Fruit fly (Drosophila melanogaster) whole organism, prepupa: ENCODE results near the gene NitFhit.

Source experiments
- CG10631 ChIP-seq: fragments of 200-800 bp; sonication (Bioruptor generic); optimal IDR thresholded peaks from 2 replicates; lab custom pipeline; 2016; ENCODE audit warnings: missing biosample characterization, missing genetic modification characterization
- CG10669 ChIP-seq: fragments of 200-800 bp; sonication (Bioruptor generic); optimal IDR thresholded peaks from 3 replicates; lab custom pipeline; 2018; ENCODE audit warnings: missing biosample characterization, mild to moderate bottlenecking, missing genetic modification characterization, moderate library complexity
- CG11294 ChIP-seq: fragments of 200-800 bp; sonication (Bioruptor generic); IDR thresholded peaks from 2 replicates; pipeline ENCODE4 v1.3.6; 2022; ENCODE audit warnings: missing biosample characterization, missing genetic modification characterization
- CG11762 ChIP-seq: fragments of 200-800 bp; sonication (Bioruptor generic); optimal IDR thresholded peaks from 3 replicates; lab custom pipeline; 2016; ENCODE audit warnings: missing biosample characterization, missing genetic modification characterization; ENCODE audit not compliant: insufficient read depth
- CG11902 ChIP-seq: fragments of 200-800 bp; sonication (Bioruptor generic); optimal IDR thresholded peaks from 3 replicates; lab custom pipeline; 2016; ENCODE audit warnings: missing biosample characterization, missing genetic modification characterization
- CG15336 ChIP-seq: fragments of 200-800 bp; sonication (Bioruptor generic); IDR thresholded peaks from 2 replicates; pipeline ENCODE4 v1.3.6; 2022; ENCODE audit warnings: missing biosample characterization, missing genetic modification characterization
- CG1621 ChIP-seq: fragments of 200-800 bp; sonication (Bioruptor generic); optimal IDR thresholded peaks from 3 replicates; lab custom pipeline; 2018; ENCODE audit warnings: missing biosample characterization, mild to moderate bottlenecking, missing genetic modification characterization
- CG3032 ChIP-seq: fragments of 200-800 bp; optimal IDR thresholded peaks from 2 replicates; lab custom pipeline; 2019; ENCODE audit warnings: missing biosample characterization, mild to moderate bottlenecking, missing genetic modification characterization, moderate library complexity
- CG32006 ChIP-seq: fragments of 200-800 bp; sonication (Bioruptor generic); optimal IDR thresholded peaks from 3 replicates; lab custom pipeline; 2017; ENCODE audit warnings: missing biosample characterization, mild to moderate bottlenecking, missing genetic modification characterization
- CG3919 ChIP-seq: fragments of 200-800 bp; sonication (Bioruptor generic); optimal IDR thresholded peaks from 3 replicates; lab custom pipeline; 2016; ENCODE audit warnings: missing biosample characterization, missing genetic modification characterization
- CG4318 ChIP-seq: fragments of 200-800 bp; sonication (Bioruptor generic); optimal IDR thresholded peaks from 3 replicates; lab custom pipeline; 2017; ENCODE audit warnings: missing biosample characterization, mild to moderate bottlenecking, missing genetic modification characterization
- CG6163 ChIP-seq: fragments of 200-800 bp; sonication (Bioruptor generic); IDR thresholded peaks from 3 replicates; pipeline ENCODE4 v1.3.6; 2022; ENCODE audit warnings: missing biosample characterization, missing genetic modification characterization
- CG6276 ChIP-seq: fragments of 200-800 bp; sonication (Bioruptor generic); optimal IDR thresholded peaks from 2 replicates; lab custom pipeline; 2017; ENCODE audit warnings: missing biosample characterization, mild to moderate bottlenecking, missing genetic modification characterization
- CG6808 ChIP-seq: fragments of 200-800 bp; sonication (Bioruptor generic); optimal IDR thresholded peaks from 3 replicates; lab custom pipeline; 2017; ENCODE audit warnings: missing biosample characterization, missing genetic modification characterization, mild to moderate bottlenecking, moderate library complexity, missing genetic modification reagents
- CG6854 ChIP-seq: fragments of 200-800 bp; sonication (Bioruptor generic); optimal IDR thresholded peaks from 2 replicates; lab custom pipeline; 2017; ENCODE audit warnings: missing biosample characterization, mild to moderate bottlenecking, missing genetic modification characterization
- CG8119 ChIP-seq: fragments of 200-800 bp; sonication (Bioruptor generic); IDR thresholded peaks from 3 replicates; pipeline ENCODE4 v1.3.6; 2022; ENCODE audit warnings: missing biosample characterization, missing genetic modification characterization
- CG8319 ChIP-seq: fragments of 200-800 bp; sonication (Bioruptor generic); optimal IDR thresholded peaks from 3 replicates; lab custom pipeline; 2016; ENCODE audit warnings: missing biosample characterization, missing genetic modification characterization
- CG8632 ChIP-seq: fragments of 200-800 bp; sonication (Bioruptor generic); optimal IDR thresholded peaks from 3 replicates; lab custom pipeline; 2016; ENCODE audit warnings: missing biosample characterization, missing genetic modification characterization
- CG9139 ChIP-seq: fragments of 200-800 bp; sonication (Bioruptor generic); optimal IDR thresholded peaks from 3 replicates; lab custom pipeline; 2017; ENCODE audit warnings: missing biosample characterization, mild to moderate bottlenecking, missing genetic modification characterization
- Eip75B ChIP-seq: fragments of 200-800 bp; sonication (Bioruptor generic); optimal IDR thresholded peaks from 3 replicates; lab custom pipeline; 2016; ENCODE audit warnings: missing biosample characterization, missing genetic modification characterization
- Eip78C ChIP-seq: fragments of 200-800 bp; sonication (Bioruptor generic); peaks from one replicate; lab custom pipeline; 2016; ENCODE audit warnings: missing biosample characterization, missing genetic modification characterization
- Eip93F ChIP-seq: fragments of 200-800 bp; sonication (Bioruptor generic); optimal IDR thresholded peaks from 2 replicates; lab custom pipeline; 2016; ENCODE audit warnings: missing biosample characterization, mild to moderate bottlenecking, missing genetic modification characterization
- Ets21C ChIP-seq: fragments of 200-800 bp; sonication (Bioruptor generic); optimal IDR thresholded peaks from 3 replicates; lab custom pipeline; 2016; ENCODE audit warnings: missing biosample characterization, missing genetic modification characterization
- Gug ChIP-seq: fragments of 200-800 bp; sonication (Bioruptor generic); IDR thresholded peaks from 2 replicates; pipeline ENCODE4 v1.3.6; 2022; ENCODE audit warnings: missing biosample characterization, missing genetic modification characterization
- Hr38 ChIP-seq: sonication (Bioruptor generic); optimal IDR thresholded peaks from 2 replicates; lab custom pipeline; 2016; ENCODE audit warnings: missing biosample characterization, missing genetic modification characterization
- Hr4 ChIP-seq: fragments of 200-800 bp; sonication (Bioruptor generic); optimal IDR thresholded peaks from 3 replicates; lab custom pipeline; 2016; ENCODE audit warnings: missing biosample characterization, missing genetic modification characterization
- Met ChIP-seq: fragments of 200-800 bp; sonication (Bioruptor generic); optimal IDR thresholded peaks from 3 replicates; lab custom pipeline; 2016; ENCODE audit warnings: missing biosample characterization, missing genetic modification characterization
- OdsH ChIP-seq: fragments of 200-800 bp; sonication (Bioruptor generic); optimal IDR thresholded peaks from 3 replicates; lab custom pipeline; 2016; ENCODE audit warnings: missing biosample characterization, missing genetic modification characterization
- Smox ChIP-seq: fragments of 200-800 bp; sonication (Bioruptor generic); optimal IDR thresholded peaks from 3 replicates; lab custom pipeline; 2016; ENCODE audit warnings: missing biosample characterization, missing genetic modification characterization
- Sox102F ChIP-seq: fragments of 200-800 bp; sonication (Bioruptor generic); optimal IDR thresholded peaks from 2 replicates; lab custom pipeline; 2016; ENCODE audit warnings: missing biosample characterization, mild to moderate bottlenecking, missing genetic modification characterization
- Sox15 ChIP-seq: fragments of 200-800 bp; sonication (Bioruptor generic); optimal IDR thresholded peaks from 3 replicates; lab custom pipeline; 2016; ENCODE audit warnings: missing biosample characterization, missing genetic modification characterization
- achi ChIP-seq: fragments of 200-800 bp; sonication (Bioruptor generic); optimal IDR thresholded peaks from 3 replicates; lab custom pipeline; 2016; ENCODE audit warnings: missing biosample characterization, missing genetic modification characterization
- acj6 ChIP-seq: fragments of 200-800 bp; sonication (Bioruptor generic); optimal IDR thresholded peaks from 3 replicates; lab custom pipeline; 2016; ENCODE audit warnings: missing biosample characterization, missing genetic modification characterization
- cyc ChIP-seq: fragments of 200-800 bp; sonication (Bioruptor generic); optimal IDR thresholded peaks from 3 replicates; lab custom pipeline; 2016; ENCODE audit warnings: missing biosample characterization, missing genetic modification characterization
- dac ChIP-seq: fragments of 200-800 bp; sonication (Bioruptor generic); optimal IDR thresholded peaks from 2 replicates; lab custom pipeline; 2017; ENCODE audit warnings: missing biosample characterization, mild to moderate bottlenecking, missing genetic modification characterization
- dsx ChIP-seq: fragments of 200-800 bp; optimal IDR thresholded peaks from 3 replicates; lab custom pipeline; 2019; ENCODE audit warnings: missing biosample characterization, mild to moderate bottlenecking, missing genetic modification characterization, moderate library complexity; ENCODE audit not compliant: poor library complexity, severe bottlenecking
- eg ChIP-seq: fragments of 200-800 bp; sonication (Bioruptor generic); IDR thresholded peaks from 3 replicates; pipeline ENCODE4 v1.3.6; 2022; ENCODE audit warnings: missing biosample characterization, missing genetic modification characterization
- fd85E ChIP-seq: fragments of 200-800 bp; sonication (Bioruptor generic); optimal IDR thresholded peaks from 3 replicates; lab custom pipeline; 2016; ENCODE audit warnings: missing biosample characterization, missing genetic modification characterization
- fkh ChIP-seq: fragments of 200-800 bp; sonication (Bioruptor generic); optimal IDR thresholded peaks from 3 replicates; lab custom pipeline; 2017; ENCODE audit warnings: missing biosample characterization, mild to moderate bottlenecking, missing genetic modification characterization, moderate library complexity
- salr ChIP-seq, 2 experiments: fragments of 200-800 bp; sonication (Bioruptor generic); optimal IDR thresholded peaks; 3 replicates each; lab custom pipeline; 2016 to 2018; ENCODE audit warnings: missing biosample characterization in 2 of 2, missing genetic modification characterization in 2 of 2, mild to moderate bottlenecking in 1 of 2
- ss ChIP-seq, 2 experiments: fragments of 200-800 bp; sonication (Bioruptor generic); optimal IDR thresholded peaks; 2 replicates in 1 of 2; 3 replicates in 1 of 2; lab custom pipeline; 2017 to 2018; ENCODE audit warnings: mild to moderate bottlenecking in 2 of 2, missing biosample characterization in 2 of 2, missing genetic modification characterization in 2 of 2, moderate library complexity in 1 of 2
- svp ChIP-seq: fragments of 200-800 bp; sonication (Bioruptor generic); peaks from one replicate; lab custom pipeline; 2016; ENCODE audit warnings: missing biosample characterization, missing genetic modification characterization
- topi ChIP-seq: fragments of 200-800 bp; sonication (Bioruptor generic); optimal IDR thresholded peaks from 3 replicates; lab custom pipeline; 2016; ENCODE audit warnings: missing biosample characterization, missing genetic modification characterization
- vri ChIP-seq: fragments of 200-800 bp; sonication (Bioruptor generic); optimal IDR thresholded peaks from 3 replicates; lab custom pipeline; 2016; ENCODE audit warnings: missing biosample characterization, mild to moderate bottlenecking, missing genetic modification characterization

NitFhit gene

DNA sequence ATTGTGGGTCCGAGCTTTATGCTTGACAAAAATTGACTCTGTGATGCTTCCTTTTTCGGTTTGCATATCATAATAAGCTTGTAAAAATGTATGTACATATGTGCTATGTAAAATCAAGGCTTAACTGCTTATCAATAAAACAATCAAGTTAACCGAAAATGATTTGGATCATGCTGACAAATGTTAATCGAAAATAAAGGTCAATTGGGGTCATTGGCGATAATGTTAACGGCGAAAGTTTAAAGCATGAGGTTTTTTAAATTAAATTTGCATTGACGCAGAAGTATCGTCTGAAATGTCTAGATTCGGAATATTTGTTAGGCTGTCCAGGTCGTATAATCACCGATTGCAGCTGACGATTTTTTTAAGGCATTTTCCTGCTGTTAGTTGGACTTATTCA, 12.8 kb downstream of the NitFhit start, which contains the start of gene Kaz1-ORFB:
Gene Kaz1-ORFB (plus strand): TSS at position 301 of the 400 bp plus-strand sequence.
- TF ChIP-seq fd85E (GFP tag; lab: Kevin White, UChicago) (no peak), dsx (GFP tag; lab: Kevin White, UChicago) (no peak), ss (GFP tag; optimal IDR thresholded peaks at IDR 0.05; lab: Kevin White, UChicago) (no peak), Eip93F (GFP tag; lab: Kevin White, UChicago) (no peak), Eip78C (no peak), Met (no peak)

DNA sequence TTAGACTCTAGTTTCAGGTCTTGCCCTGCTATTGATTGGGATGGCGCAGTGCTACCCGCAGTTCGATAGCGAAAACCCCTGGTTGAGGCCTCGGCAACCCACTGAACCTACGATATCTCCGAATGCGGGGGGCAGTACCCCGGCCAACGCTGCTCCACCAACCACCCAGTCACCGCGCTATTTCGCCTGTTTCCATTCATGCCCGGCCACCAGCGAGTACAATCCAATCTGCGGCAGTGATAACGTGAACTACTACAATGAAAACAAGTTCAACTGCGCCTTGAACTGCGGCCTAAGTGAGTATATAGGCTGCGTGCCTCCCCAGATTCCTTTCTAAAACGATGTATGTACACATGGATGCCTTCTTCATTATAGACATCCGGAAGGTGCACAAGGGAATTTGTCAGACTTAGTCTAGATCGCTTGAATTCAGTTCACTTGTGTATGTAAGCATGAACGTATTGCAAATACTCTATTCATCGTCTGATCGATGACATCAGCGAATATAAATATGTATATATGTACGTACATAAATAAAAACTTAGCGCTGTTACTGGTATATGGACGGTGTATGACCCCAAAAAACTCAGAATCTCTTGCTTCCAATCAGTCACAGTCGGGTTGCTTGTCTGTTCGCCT, 14.1 kb downstream of the NitFhit start, which contains the start of gene CG13877:
Gene CG13877 (plus strand): TSS at position 589 of the 639 bp plus-strand sequence.
- TF ChIP-seq Hr4 (GFP tag; lab: Kevin White, UChicago): no peak
- TF ChIP-seq svp (GFP tag; lab: Kevin White, UChicago): peak; percentile 92

DNA sequence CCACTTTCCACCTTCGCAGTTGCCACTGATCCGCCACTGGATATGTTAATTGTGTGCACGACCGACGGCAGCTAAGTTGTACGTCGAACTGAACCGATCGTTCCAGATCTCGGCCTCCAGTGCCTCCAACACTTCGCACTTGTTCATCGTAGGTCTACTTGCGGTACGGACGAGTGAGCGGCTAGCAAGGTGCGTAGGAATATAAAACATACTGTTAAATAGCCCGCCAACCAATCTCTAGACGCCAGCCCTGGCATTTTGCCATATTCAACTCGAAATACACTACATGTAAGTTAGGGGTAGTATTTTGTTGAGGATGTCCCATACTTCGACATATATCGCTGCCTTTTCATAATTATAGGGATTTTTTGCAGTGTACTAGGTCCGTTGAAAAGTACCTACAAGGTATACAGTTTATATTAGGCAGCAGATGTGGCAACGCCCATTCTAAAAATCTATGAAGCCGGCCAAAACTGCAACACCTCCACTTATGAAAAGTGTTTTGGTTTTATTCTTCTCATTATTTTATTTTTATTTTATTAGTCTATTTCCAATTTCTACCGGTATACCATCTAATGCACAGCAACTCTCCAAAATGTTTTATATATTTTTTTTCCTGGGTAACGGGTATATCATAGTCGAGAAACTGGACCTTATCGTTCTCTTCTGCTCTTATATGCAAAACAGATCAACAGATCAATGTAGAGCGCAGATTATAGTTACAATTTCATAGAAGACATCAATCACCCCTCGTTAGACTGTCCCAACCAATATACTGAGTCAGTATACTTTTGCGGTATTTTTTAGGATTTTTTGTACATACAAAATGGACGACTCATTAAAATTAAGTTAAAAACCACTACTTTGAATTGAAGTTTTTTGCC, 19.7 kb downstream of the NitFhit start, which contains the start of the genes pyx and CG33229:
Gene pyx (minus strand): TSS at position 51 of the 884 bp plus-strand sequence.
Gene CG33229 (plus strand): TSS at position 834 of the 884 bp plus-strand sequence.
- TF ChIP-seq CG8319 (GFP tag; lab: Kevin White, UChicago): peak; percentile 57
- TF ChIP-seq Hr4 (GFP tag; lab: Kevin White, UChicago): peak; percentile 92
- peak; percentile 81 for TF ChIP-seq CG11902 (GFP tag; lab: Kevin White, UChicago)
- TF ChIP-seq CG10631 (GFP tag; lab: Kevin White, UChicago): peak; percentile 86
- peak; percentile 74 for TF ChIP-seq CG8119 (GFP tag; lab: Robert Waterston, UW)
- TF ChIP-seq CG11762 (GFP tag; lab: Kevin White, UChicago): peak; percentile 40
- no peak for TF ChIP-seq vri
- peak; percentile 79 for TF ChIP-seq Eip75B (GFP tag; lab: Kevin White, UChicago)
- TF ChIP-seq CG3919: peak; percentile 78
- TF ChIP-seq OdsH: peak; percentile 87
- TF ChIP-seq CG11294 (GFP tag; lab: Robert Waterston, UW): peak; percentile 65; the same call in 1 of the 2 replicates
- TF ChIP-seq CG8632 (GFP tag; lab: Kevin White, UChicago): peak; percentile 67
- peak; percentile 42 for TF ChIP-seq CG1621 (tag; lab: Kevin White, UChicago)
- peak; percentile 72 for TF ChIP-seq CG10669 (GFP tag; lab: Kevin White, UChicago)
- peak; percentile 81 for TF ChIP-seq CG6163 (GFP tag; lab: Robert Waterston, UW)
- TF ChIP-seq topi (GFP tag; lab: Kevin White, UChicago): peak; percentile 85
- TF ChIP-seq CG9139 (GFP tag; lab: Kevin White, UChicago): no peak
- no peak for TF ChIP-seq CG4318 (GFP tag; lab: Kevin White, UChicago)
- peak; percentile 12 to 44 for TF ChIP-seq ss (GFP tag; optimal IDR thresholded peaks at IDR 0.05; lab: Kevin White, UChicago)
- TF ChIP-seq acj6 (GFP tag; lab: Kevin White, UChicago): peak; percentile 88
- peak; percentile 74 for TF ChIP-seq Sox102F (GFP tag; lab: Kevin White, UChicago)
- TF ChIP-seq Smox (GFP tag; lab: Kevin White, UChicago): peak; percentile 78
- peak; percentile 72 for TF ChIP-seq salr (GFP tag; optimal IDR thresholded peaks at IDR 0.05; lab: Kevin White, UChicago)
- TF ChIP-seq Eip93F (GFP tag; lab: Kevin White, UChicago): peak; percentile 79
- peak; percentile 74 for TF ChIP-seq CG6276
- no peak for TF ChIP-seq Hr38 (GFP tag; lab: Kevin White, UChicago)
- TF ChIP-seq eg: peak; percentile 86
- TF ChIP-seq CG6854: no peak
- peak; percentile 94 for TF ChIP-seq CG32006 (GFP tag; lab: Kevin White, UChicago)
- TF ChIP-seq Gug (GFP tag; lab: Robert Waterston, UW): peak; percentile 66
- TF ChIP-seq fkh (GFP tag; lab: Kevin White, UChicago): no peak
- peak; percentile 80 for TF ChIP-seq dac (GFP tag; lab: Kevin White, UChicago)
- TF ChIP-seq achi (GFP tag; lab: Kevin White, UChicago): peak; percentile 78
- TF ChIP-seq CG3032 (tag; lab: Kevin White, UChicago): peak; percentile 81
- no peak for TF ChIP-seq fd85E (GFP tag; lab: Kevin White, UChicago)
- TF ChIP-seq cyc (GFP tag; lab: Kevin White, UChicago): peak; percentile 89
- TF ChIP-seq Ets21C (GFP tag; lab: Kevin White, UChicago): peak; percentile 86
- TF ChIP-seq CG15336 (GFP tag; lab: Robert Waterston, UW): peak; percentile 62
- TF ChIP-seq Eip78C: peak; percentile 91
- peak; percentile 83 for TF ChIP-seq Sox15
- TF ChIP-seq CG6808 (GFP tag; lab: Kevin White, UChicago): peak; percentile 71
